Worm (Caenorhabditis elegans): Measurements from ENCODE around the gene chil-15.

DNA sequence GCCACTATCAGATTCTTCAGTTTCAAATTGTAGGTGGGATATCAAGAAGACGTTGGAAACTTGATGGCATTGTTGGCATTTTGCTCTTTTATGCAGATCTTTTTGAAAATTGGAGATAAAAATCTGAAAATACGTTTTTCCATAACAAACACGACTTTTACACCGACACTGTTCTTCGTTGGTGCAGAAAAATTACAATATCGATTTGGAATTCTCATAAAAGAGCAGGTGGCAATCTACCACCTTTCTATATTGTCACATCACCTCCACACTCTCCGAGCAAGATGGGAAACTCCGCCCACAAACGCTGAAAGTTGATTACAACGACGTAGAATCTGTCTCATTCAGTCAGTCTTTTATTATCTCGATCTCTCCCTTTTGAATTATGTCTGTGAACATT is 36.0 kb downstream of the chil-15 start, which contains the start of gene arrd-2:
- TF ChIP-seq elt-3 (tag; optimal IDR thresholded peaks at IDR 0.05): no peak
- no peak for TF ChIP-seq mdl-1 (tag; optimal IDR thresholded peaks at IDR 0.05)
- TF ChIP-seq ceh-28 (tag; optimal IDR thresholded peaks at IDR 0.05): no peak
- TF ChIP-seq nhr-12 (tag; optimal IDR thresholded peaks at IDR 0.05): no peak
- TF ChIP-seq ama-1 (optimal IDR thresholded peaks at IDR 0.05): no peak
- TF ChIP-seq nhr-23 (tag; optimal IDR thresholded peaks at IDR 0.05): no peak
- TF ChIP-seq nhr-11 (tag; optimal IDR thresholded peaks at IDR 0.05): no peak
- TF ChIP-seq aly-2 (tag; optimal IDR thresholded peaks at IDR 0.05): no peak
- TF ChIP-seq nhr-28 (tag; optimal IDR thresholded peaks at IDR 0.05): no peak
- TF ChIP-seq sea-2 (GFP tag; optimal IDR thresholded peaks at IDR 0.05): no peak

Data from whole organism, L3 larva.